Worm (Caenorhabditis elegans) whole organism, mixed stage, embryonic: Measurements from ENCODE around the gene math-44.
"Not testable (repeated sequence)": the region's sequence is repeated elsewhere in the genome, so short reads cannot be mapped to it uniquely, and the experiment has no call there.

ENCODE experiments used
- M03D4.4 ChIP-seq: sonication (generic microtip); optimal IDR thresholded peaks from 2 replicates; lab custom pipeline; 2017; ENCODE audit warnings: mild to moderate bottlenecking, missing genetic modification characterization, missing compliant biosample characterization
- bed-3 ChIP-seq: fragments of 200-800 bp; sonication (Bioruptor generic); optimal IDR thresholded peaks from 3 replicates; lab custom pipeline; 2018; ENCODE audit warnings: mild to moderate bottlenecking, missing genetic modification characterization, moderate library complexity, missing compliant biosample characterization
- blmp-1 ChIP-seq: fragments of 150-350 bp; optimal IDR thresholded peaks from 2 replicates; lab custom pipeline; 2014; ENCODE audit warnings: missing biosample characterization, missing genetic modification characterization
- ceh-39 ChIP-seq: fragments of 150-350 bp; optimal IDR thresholded peaks from 2 replicates; lab custom pipeline; 2014; ENCODE audit warnings: missing biosample characterization, missing genetic modification characterization
- ceh-43 ChIP-seq: fragments of 200-800 bp; sonication (Bioruptor generic); optimal IDR thresholded peaks from 2 replicates; lab custom pipeline; 2018; ENCODE audit warnings: mild to moderate bottlenecking, missing genetic modification characterization, moderate library complexity, missing compliant biosample characterization
- ceh-83 ChIP-seq: fragments of 200-800 bp; sonication (Bioruptor generic); optimal IDR thresholded peaks from 2 replicates; lab custom pipeline; 2018; ENCODE audit warnings: mild to moderate bottlenecking, missing genetic modification characterization, missing compliant biosample characterization
- ces-1 ChIP-seq: fragments of 150-350 bp; optimal IDR thresholded peaks from 2 replicates; lab custom pipeline; 2014; ENCODE audit warnings: missing biosample characterization, missing genetic modification reagents, missing genetic modification characterization
- cnd-1 ChIP-seq: fragments of 200-800 bp; sonication (Bioruptor generic); optimal IDR thresholded peaks from 2 replicates; lab custom pipeline; 2018; ENCODE audit warnings: mild to moderate bottlenecking, missing genetic modification characterization, missing compliant biosample characterization
- drap-1 ChIP-seq: fragments of 200-800 bp; sonication (Bioruptor generic); optimal IDR thresholded peaks from 3 replicates; lab custom pipeline; 2018; ENCODE audit warnings: mild to moderate bottlenecking, missing genetic modification characterization, missing compliant biosample characterization
- elt-1 ChIP-seq: sonication (generic microtip); optimal IDR thresholded peaks from 2 replicates; lab custom pipeline; 2017; ENCODE audit warnings: missing genetic modification characterization, mild to moderate bottlenecking, missing compliant biosample characterization, antibody characterized with exemption, moderate library complexity, borderline replicate concordance; ENCODE audit not compliant: insufficient read depth
- elt-3 ChIP-seq: fragments of 150-350 bp; optimal IDR thresholded peaks from 2 replicates; lab custom pipeline; 2014; ENCODE audit warnings: missing biosample characterization, missing genetic modification characterization
- flh-1 ChIP-seq: fragments of 200-800 bp; sonication (Bioruptor generic); optimal IDR thresholded peaks from 2 replicates; lab custom pipeline; 2018; ENCODE audit warnings: mild to moderate bottlenecking, missing genetic modification characterization, moderate library complexity, missing compliant biosample characterization
- hlh-1 ChIP-seq: fragments of 150-350 bp; optimal IDR thresholded peaks from 2 replicates; lab custom pipeline; 2014; ENCODE audit warnings: missing biosample characterization, missing genetic modification reagents, missing genetic modification characterization
- lin-32 ChIP-seq: fragments of 200-800 bp; sonication (Bioruptor generic); optimal IDR thresholded peaks from 2 replicates; lab custom pipeline; 2018; ENCODE audit warnings: mild to moderate bottlenecking, missing genetic modification characterization, missing compliant biosample characterization
- lsy-2 ChIP-seq: fragments of 150-350 bp; optimal IDR thresholded peaks from 2 replicates; lab custom pipeline; 2014; ENCODE audit warnings: missing biosample characterization, missing genetic modification characterization
- mab-5 ChIP-seq: fragments of 150-350 bp; optimal IDR thresholded peaks from 2 replicates; lab custom pipeline; 2014; ENCODE audit warnings: missing biosample characterization, missing genetic modification characterization
- mls-2 ChIP-seq: sonication (generic microtip); optimal IDR thresholded peaks from 2 replicates; lab custom pipeline; 2016; ENCODE audit warnings: mild to moderate bottlenecking, missing genetic modification characterization, moderate library complexity, missing compliant biosample characterization
- nhr-2 ChIP-seq: fragments of 150-350 bp; optimal IDR thresholded peaks from 2 replicates; lab custom pipeline; 2014; ENCODE audit warnings: missing biosample characterization, missing genetic modification characterization
- nhr-237 ChIP-seq: fragments of 150-350 bp; optimal IDR thresholded peaks from 2 replicates; lab custom pipeline; 2014; ENCODE audit warnings: missing biosample characterization, missing genetic modification characterization
- nhr-76 ChIP-seq: sonication (generic microtip); optimal IDR thresholded peaks from 2 replicates; lab custom pipeline; 2017; ENCODE audit warnings: missing biosample characterization, missing genetic modification characterization
- pha-4 ChIP-seq: fragments of 150-350 bp; optimal IDR thresholded peaks from 2 replicates; lab custom pipeline; 2018; ENCODE audit warnings: missing biosample characterization, missing genetic modification reagents, missing genetic modification characterization
- sem-2 ChIP-seq: fragments of 200-800 bp; sonication (Bioruptor generic); optimal IDR thresholded peaks from 2 replicates; lab custom pipeline; 2018; ENCODE audit warnings: mild to moderate bottlenecking, missing genetic modification characterization, missing compliant biosample characterization
- snpc-4 ChIP-seq: fragments of 150-350 bp; optimal IDR thresholded peaks from 2 replicates; lab custom pipeline; 2014; ENCODE audit warnings: missing biosample characterization, missing genetic modification characterization
- sptf-1 ChIP-seq: sonication (generic microtip); optimal IDR thresholded peaks from 2 replicates; lab custom pipeline; 2017; ENCODE audit warnings: mild to moderate bottlenecking, missing genetic modification characterization, moderate library complexity, missing compliant biosample characterization
- tbx-8 ChIP-seq: fragments of 200-800 bp; sonication (Bioruptor generic); optimal IDR thresholded peaks from 2 replicates; lab custom pipeline; 2018; ENCODE audit warnings: mild to moderate bottlenecking, missing genetic modification characterization, moderate library complexity, missing compliant biosample characterization
- unc-120 ChIP-seq: sonication (generic microtip); optimal IDR thresholded peaks from 2 replicates; lab custom pipeline; 2017; ENCODE audit warnings: missing genetic modification characterization, missing compliant biosample characterization; ENCODE audit not compliant: poor library complexity, severe bottlenecking
- unc-39 ChIP-seq: fragments of 150-350 bp; optimal IDR thresholded peaks from 2 replicates; lab custom pipeline; 2014; ENCODE audit warnings: missing biosample characterization, missing genetic modification characterization
- unc-62 ChIP-seq: fragments of 150-350 bp; optimal IDR thresholded peaks from 2 replicates; lab custom pipeline; 2014; ENCODE audit warnings: missing biosample characterization, missing genetic modification reagents, missing genetic modification characterization
- zip-8 ChIP-seq: fragments of 150-350 bp; optimal IDR thresholded peaks from 2 replicates; lab custom pipeline; 2014; ENCODE audit warnings: missing biosample characterization, missing genetic modification characterization
- ztf-11 ChIP-seq: fragments of 150-350 bp; optimal IDR thresholded peaks from 2 replicates; lab custom pipeline; 2014; ENCODE audit warnings: missing biosample characterization, missing genetic modification characterization

math-44 gene

ce11 chrII:1993738-1994137 is 4.6 kb downstream of the math-44 start, which contains the start of gene math-21:
TSS of gene math-21 (plus strand) at chrII:1994038.
- TF ChIP-seq pha-4 (no peak), nhr-2 (tag; lab: Kevin White, UChicago) (no peak), ceh-43 (GFP tag; lab: Kevin White, UChicago) (no peak), lsy-2 (tag; lab: Kevin White, UChicago) (no peak), drap-1 (GFP tag; lab: Kevin White, UChicago) (no peak), cnd-1 (tag; lab: Kevin White, UChicago) (no peak), ces-1 (GFP tag; lab: Kevin White, UChicago) (no peak)

- TF ChIP-seq elt-3 (tag; lab: Kevin White, UChicago) (no peak), nhr-237 (tag; lab: Kevin White, UChicago) (no peak), pha-4 (no peak), mls-2 (tag; lab: Kevin White, UChicago) (no peak), M03D4.4 (tag; lab: Kevin White, UChicago) (no peak), nhr-2 (tag; lab: Kevin White, UChicago) (no peak), ceh-39 (tag; lab: Kevin White, UChicago) (no peak), hlh-1 (tag; lab: Kevin White, UChicago) (no peak), zip-8 (tag; lab: Kevin White, UChicago) (no peak), lin-32 (GFP tag; lab: Kevin White, UChicago) (no peak), nhr-76 (no peak), unc-120 (no peak)
- TF ChIP-seq, all 35 proteins: peak for 0
These were observed 6.6 kb downstream of the math-44 start for ce11 chrII:1995744-1996143.

DNA sequence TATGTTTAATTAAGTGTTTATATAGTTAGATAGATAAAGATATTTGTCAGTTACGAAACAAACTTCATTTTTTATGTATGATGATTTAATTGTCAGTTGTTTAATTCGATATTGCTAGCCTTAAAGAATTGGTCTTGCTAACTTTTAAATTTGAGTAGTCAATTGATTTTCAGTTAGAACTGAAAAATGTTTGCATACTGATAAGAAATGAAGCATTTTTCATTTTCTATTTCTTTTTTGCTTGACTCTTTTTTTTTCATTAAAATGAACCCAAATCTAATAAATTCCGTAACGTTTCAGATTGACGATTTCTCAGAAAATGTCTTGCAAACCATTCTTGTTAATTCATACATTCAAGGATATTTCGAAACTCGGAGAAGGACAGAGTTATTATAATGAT is 7.1 kb downstream of the math-44 start, which contains the start of gene math-20:
TSS of gene math-20 (plus strand) at position 301 of the 400 bp plus-strand sequence.
- TF ChIP-seq lin-32 (GFP tag; lab: Kevin White, UChicago) (no peak), blmp-1 (tag; lab: Kevin White, UChicago) (no peak), cnd-1 (tag; lab: Kevin White, UChicago) (no peak), nhr-2 (tag; lab: Kevin White, UChicago) (no peak), unc-39 (tag; lab: Kevin White, UChicago) (no peak), lsy-2 (tag; lab: Kevin White, UChicago) (no peak), ztf-11 (no peak), elt-3 (tag; lab: Kevin White, UChicago) (no peak), sem-2 (GFP tag; lab: Kevin White, UChicago) (no peak), elt-1 (no peak), ceh-83 (GFP tag; lab: Kevin White, UChicago) (no peak), tbx-8 (GFP tag; lab: Kevin White, UChicago) (no peak)
- TF ChIP-seq, all 35 proteins: peak for 0

DNA sequence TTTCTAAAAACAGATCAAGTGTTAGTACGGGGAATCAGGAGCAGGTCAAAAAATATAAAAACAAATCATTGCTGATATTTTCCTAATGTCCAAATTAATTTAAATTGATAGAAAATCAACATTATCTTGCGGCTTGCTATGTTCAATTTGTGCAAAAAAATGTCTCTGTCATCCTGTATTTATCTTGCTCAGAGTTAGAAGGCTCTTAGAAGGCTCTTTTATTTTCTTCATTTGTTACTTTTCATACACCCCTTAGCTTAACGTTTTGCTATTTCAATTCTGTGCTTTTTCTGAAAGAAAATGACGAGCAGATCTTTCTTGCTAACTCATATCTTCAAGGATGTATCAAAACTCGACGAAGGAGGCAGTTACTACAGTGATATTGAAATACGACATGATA is 9.5 kb downstream of the math-44 start, which contains the start of gene math-19:
TSS of gene math-19 (plus strand) at position 301 of the 400 bp plus-strand sequence.
- TF ChIP-seq mab-5, nhr-2, zip-8 (tag; lab: Kevin White, UChicago): not testable (repeated sequence)

DNA sequence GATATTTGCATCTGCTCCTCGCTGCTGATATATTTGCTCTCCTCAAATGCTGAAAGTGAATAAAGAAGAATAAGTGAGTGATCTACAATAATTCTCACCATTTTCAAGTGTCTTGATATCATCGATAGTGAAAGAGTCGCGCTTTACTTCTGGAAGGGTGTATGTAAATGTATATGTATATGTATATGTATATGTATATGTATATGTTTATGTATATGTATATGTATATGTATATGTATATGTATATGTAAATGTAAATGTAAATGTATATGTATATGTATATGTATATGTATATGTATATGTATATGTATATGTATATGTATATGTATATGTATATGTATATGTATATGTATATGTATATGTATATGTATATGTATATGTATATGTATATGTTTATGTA is 11.6 kb downstream of the math-44 start, which contains the start of gene ceh-84:
TSS of gene ceh-84 (minus strand) at position 101 of the 400 bp plus-strand sequence.
- not testable (repeated sequence) for TF ChIP-seq unc-62, bed-3, lin-32 (GFP tag; lab: Kevin White, UChicago)

ce11 chrII:2011179-2011578 is 22.1 kb downstream of the math-44 start:
- TF ChIP-seq drap-1 (GFP tag; lab: Kevin White, UChicago) (no peak), hlh-1 (tag; lab: Kevin White, UChicago) (no peak), blmp-1 (tag; lab: Kevin White, UChicago) (no peak), ceh-43 (GFP tag; lab: Kevin White, UChicago) (no peak), M03D4.4 (tag; lab: Kevin White, UChicago) (no peak), tbx-8 (GFP tag; lab: Kevin White, UChicago) (no peak), sptf-1 (tag; lab: Kevin White, UChicago) (no peak), elt-3 (tag; lab: Kevin White, UChicago) (no peak), elt-1 (no peak), ztf-11 (no peak), snpc-4 (no peak), pha-4 (no peak), flh-1 (GFP tag; lab: Kevin White, UChicago) (no peak), unc-62 (GFP tag; lab: Kevin White, UChicago) (no peak)
